Worm (Caenorhabditis elegans): Measurements from ENCODE around the gene srh-252.

The srh-252 gene

ce11 chrV:17236345-17236744 is 13.1 kb upstream of the srh-252 start, which contains the start of gene T19C9.10:
T19C9.10 (plus strand) TSS chrV:17236592.
- TF ChIP-seq unc-62 (GFP tag; optimal IDR thresholded peaks at IDR 0.05): no peak

ce11 chrV:17232403-17232802 is 9.2 kb upstream of the srh-252 start:
- no peak for TF ChIP-seq unc-62 (GFP tag; optimal IDR thresholded peaks at IDR 0.05)

ce11 chrV:17226119-17226518 is 2.9 kb upstream of the srh-252 start, which contains the start of gene srh-112:
srh-112 (minus strand) TSS chrV:17226219.
- no peak for TF ChIP-seq unc-62 (GFP tag; optimal IDR thresholded peaks at IDR 0.05)

- no peak for TF ChIP-seq unc-62 (GFP tag; optimal IDR thresholded peaks at IDR 0.05)
Measured at ce11 chrV:17225389-17225788, 2.2 kb upstream of the srh-252 start, which contains the start of gene scl-25. scl-25 (plus strand) TSS chrV:17225689.

ce11 chrV:17220345-17220744 is 2.9 kb downstream of the srh-252 start, which contains the start of gene srh-109:
srh-109 (minus strand) TSS chrV:17220445.
- TF ChIP-seq unc-62 (GFP tag; optimal IDR thresholded peaks at IDR 0.05): no peak

ce11 chrV:17217690-17218089 is 5.5 kb downstream of the srh-252 start, which contains the start of gene srbc-62:
srbc-62 (plus strand) TSS chrV:17217990.
- no peak for TF ChIP-seq unc-62 (GFP tag; optimal IDR thresholded peaks at IDR 0.05)

ce11 chrV:17215602-17216001 is 7.6 kb downstream of the srh-252 start:
- TF ChIP-seq unc-62 (GFP tag; optimal IDR thresholded peaks at IDR 0.05): no peak

ce11 chrV:17212743-17213142 is 10.5 kb downstream of the srh-252 start, which contains the start of gene srh-113:
srh-113 (plus strand) TSS chrV:17213043.
- no peak for TF ChIP-seq unc-62 (GFP tag; optimal IDR thresholded peaks at IDR 0.05)

- no peak for TF ChIP-seq unc-62 (GFP tag; optimal IDR thresholded peaks at IDR 0.05)
Measured at ce11 chrV:17211989-17212731, 11.0 kb downstream of the srh-252 start, which contains the start of gene srh-236. srh-236 (minus strand) TSS chrV:17212039.

ce11 chrV:17208045-17208444 is 15.2 kb downstream of the srh-252 start, which contains the start of gene Y68A4A.13:
Y68A4A.13 (minus strand) TSS chrV:17208145.
- TF ChIP-seq unc-62 (GFP tag; optimal IDR thresholded peaks at IDR 0.05): no peak

- TF ChIP-seq unc-62 (GFP tag; optimal IDR thresholded peaks at IDR 0.05): no peak
Measured at ce11 chrV:17206469-17206868, 16.7 kb downstream of the srh-252 start.

ce11 chrV:17201847-17202246 is 21.4 kb downstream of the srh-252 start, which contains the start of gene Y68A4A.10:
Y68A4A.10 (plus strand) TSS chrV:17202147.
- no peak for TF ChIP-seq unc-62 (GFP tag; optimal IDR thresholded peaks at IDR 0.05)

ce11 chrV:17198926-17199325 is 24.3 kb downstream of the srh-252 start, which contains the start of gene srz-96:
srz-96 (plus strand) TSS chrV:17199226.
- no peak for TF ChIP-seq unc-62 (GFP tag; optimal IDR thresholded peaks at IDR 0.05)

- no peak for TF ChIP-seq unc-62 (GFP tag; optimal IDR thresholded peaks at IDR 0.05)
Measured at ce11 chrV:17192238-17192637, 31.0 kb downstream of the srh-252 start, which contains the start of gene srz-47. srz-47 (minus strand) TSS chrV:17192338.

- TF ChIP-seq unc-62 (GFP tag; optimal IDR thresholded peaks at IDR 0.05): no peak
Measured at ce11 chrV:17190399-17190798, 32.8 kb downstream of the srh-252 start, which contains the start of gene str-199. str-199 (minus strand) TSS chrV:17190499.

- TF ChIP-seq unc-62 (GFP tag; optimal IDR thresholded peaks at IDR 0.05): no peak
Measured at ce11 chrV:17182045-17182444, 41.2 kb downstream of the srh-252 start, which contains the start of gene srh-159. srh-159 (plus strand) TSS chrV:17182345.

ce11 chrV:17178457-17178856 is 44.7 kb downstream of the srh-252 start, which contains the start of gene srh-174:
srh-174 (plus strand) TSS chrV:17178757.
- TF ChIP-seq unc-62 (GFP tag; optimal IDR thresholded peaks at IDR 0.05): no peak
